Worm (Caenorhabditis elegans) whole organism, L4/young adult: ENCODE data around the gene coh-1.

ENCODE experiments used
- W03F9.2 ChIP-seq: fragments of 150-350 bp; optimal IDR thresholded peaks from 2 replicates; lab custom pipeline; 2014; ENCODE audit warnings: missing biosample characterization, missing genetic modification characterization
- dao-5 ChIP-seq: sonication (generic microtip); optimal IDR thresholded peaks from 2 replicates; lab custom pipeline; 2016; ENCODE audit warnings: missing genotype, missing genetic modification characterization, moderate library complexity, missing compliant biosample characterization
- him-1 ChIP-seq: sonication (generic microtip); optimal IDR thresholded peaks from 2 replicates; lab custom pipeline; 2016; ENCODE audit warnings: missing genotype, missing genetic modification reagents, missing genetic modification characterization, missing compliant biosample characterization

Gene coh-1

ce11 chrX:7433269-7433668, 41.5 kb downstream of the coh-1 start, which contains the start of gene clc-5:
clc-5 (plus strand) TSS chrX:7433569.
- TF ChIP-seq W03F9.2 (tag; lab: Kevin White, UChicago) (no peak), him-1 (tag; lab: Kevin White, UChicago) (no peak), dao-5 (tag; lab: Kevin White, UChicago) (no peak)

DNA sequence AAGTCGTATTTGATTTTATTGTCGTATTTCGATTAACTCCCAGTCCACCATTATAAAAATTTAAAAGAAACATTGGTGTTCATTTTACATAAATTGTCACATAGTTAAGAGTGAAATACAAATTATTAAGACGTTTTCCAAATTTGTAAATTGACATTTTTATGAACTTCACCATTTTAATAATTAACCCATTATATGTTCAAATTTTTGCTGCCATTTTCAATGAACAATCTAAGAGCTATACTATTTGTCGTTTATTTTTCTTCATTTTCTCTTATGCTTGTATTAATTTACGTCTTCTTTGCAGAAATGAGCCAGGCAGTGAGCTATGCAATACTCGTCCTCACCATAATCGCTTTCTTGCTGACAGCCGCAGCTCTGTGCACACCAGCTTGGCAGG, 43.7 kb downstream of the coh-1 start, which contains the start of gene clc-2:
Gene clc-2 (plus strand): TSS at position 301 of the 400 bp plus-strand sequence.
- TF ChIP-seq W03F9.2 (tag; lab: Kevin White, UChicago) = no peak
- no peak for TF ChIP-seq dao-5 (tag; lab: Kevin White, UChicago)
- no peak for TF ChIP-seq him-1 (tag; lab: Kevin White, UChicago)

DNA sequence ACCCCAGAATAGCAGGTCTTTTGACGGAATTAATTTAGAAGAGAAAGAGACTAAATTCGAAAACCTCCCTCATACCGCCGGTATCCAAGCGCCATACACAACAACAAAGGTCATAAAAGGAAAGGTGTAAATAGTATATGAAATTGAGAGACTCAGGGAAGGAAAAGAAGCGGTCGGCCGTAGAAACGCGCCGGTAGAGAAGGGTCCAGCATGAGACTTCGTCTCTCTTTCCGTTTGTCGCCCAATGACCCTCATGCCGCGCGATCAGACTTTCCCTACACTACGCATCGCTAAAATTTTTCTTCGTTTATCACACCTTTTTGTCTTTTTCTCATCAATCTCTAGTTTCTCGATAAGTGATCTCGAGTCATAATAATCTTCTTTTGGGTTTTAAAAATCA, 44.3 kb downstream of the coh-1 start:
- TF ChIP-seq him-1 (tag; lab: Kevin White, UChicago) (no peak), W03F9.2 (tag; lab: Kevin White, UChicago) (no peak), dao-5 (tag; lab: Kevin White, UChicago) (no peak)

ce11 chrX:7424813-7425212, 50.0 kb downstream of the coh-1 start, which contains the start of gene mnm-2:
mnm-2 (minus strand) TSS chrX:7424913.
- TF ChIP-seq W03F9.2 (tag; lab: Kevin White, UChicago) = no peak
- TF ChIP-seq dao-5 (tag; lab: Kevin White, UChicago) = no peak
- TF ChIP-seq him-1 (tag; lab: Kevin White, UChicago) = no peak

DNA sequence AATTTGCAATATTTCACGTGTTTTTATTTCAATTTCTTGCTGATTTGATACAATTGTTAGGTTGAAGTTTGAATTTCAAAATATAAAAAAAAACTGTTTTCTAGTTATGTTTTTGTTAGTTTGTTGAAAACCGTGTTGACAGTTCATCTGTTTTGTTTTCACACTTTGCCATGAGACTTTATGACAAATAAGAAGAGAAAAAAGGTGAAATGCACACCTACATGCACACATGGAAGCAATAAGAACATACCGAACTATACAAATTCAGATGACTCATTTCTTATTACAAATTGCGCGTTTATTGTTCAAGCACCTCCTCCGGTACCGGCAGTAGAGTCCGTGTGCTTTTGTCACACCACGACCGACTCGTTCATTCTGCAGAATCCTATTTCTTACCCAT, 54.2 kb downstream of the coh-1 start, which contains the start of gene C10A4.9:
Gene C10A4.9 (plus strand): TSS at position 301 of the 400 bp plus-strand sequence.
- TF ChIP-seq him-1 (tag; lab: Kevin White, UChicago) = no peak
- TF ChIP-seq W03F9.2 (tag; lab: Kevin White, UChicago) = no peak
- no peak for TF ChIP-seq dao-5 (tag; lab: Kevin White, UChicago)

ce11 chrX:7416082-7416481, 58.7 kb downstream of the coh-1 start, which contains the start of gene C10A4.1:
C10A4.1 (plus strand) TSS chrX:7416382.
- TF ChIP-seq W03F9.2 (tag; lab: Kevin White, UChicago) = no peak
- no peak for TF ChIP-seq dao-5 (tag; lab: Kevin White, UChicago)
- no peak for TF ChIP-seq him-1 (tag; lab: Kevin White, UChicago)

- TF ChIP-seq W03F9.2 (tag; lab: Kevin White, UChicago) (no peak), him-1 (tag; lab: Kevin White, UChicago) (no peak), dao-5 (tag; lab: Kevin White, UChicago) (no peak)
These were observed 59.4 kb downstream of the coh-1 start, which contains the start of gene C10A4.7 for ce11 chrX:7415420-7415819. C10A4.7 (minus strand) TSS chrX:7415520.
